Fruit fly (Drosophila melanogaster) whole organism, wandering third instar larva: ENCODE results near the gene CG15822.

Experiments
- Dfd ChIP-seq: fragments of >200 bp; optimal IDR thresholded peaks from 2 replicates; lab custom pipeline; 2017; ENCODE audit warnings: missing biosample characterization, missing genetic modification characterization
- Dif ChIP-seq: fragments of 200-275, 200-300 bp; sonication (Bioruptor generic); optimal IDR thresholded peaks from 2 replicates; lab custom pipeline; 2018; ENCODE audit warnings: missing biosample characterization, missing genetic modification characterization; ENCODE audit not compliant: partially characterized antibody
- HLH106 ChIP-seq: fragments of 200-800 bp; optimal IDR thresholded peaks from 3 replicates; lab custom pipeline; 2019; ENCODE audit warnings: missing biosample characterization, mild to moderate bottlenecking, missing genetic modification characterization, moderate library complexity
- Hnf4 ChIP-seq: fragments of 200-800 bp; sonication (Bioruptor generic); optimal IDR thresholded peaks from 2 replicates; lab custom pipeline; 2016; ENCODE audit warnings: missing biosample characterization, mild to moderate bottlenecking, missing genetic modification characterization
- Jra ChIP-seq: sonication (Bioruptor generic); optimal IDR thresholded peaks from 2 replicates; lab custom pipeline; 2016; ENCODE audit warnings: missing biosample characterization, missing genetic modification characterization
- Mio ChIP-seq: sonication (Bioruptor generic); optimal IDR thresholded peaks from 2 replicates; lab custom pipeline; 2016; ENCODE audit warnings: missing biosample characterization, missing genetic modification characterization
- OdsH ChIP-seq: fragments of 200-800 bp; sonication (Bioruptor generic); optimal IDR thresholded peaks from 2 replicates; lab custom pipeline; 2016; ENCODE audit warnings: missing biosample characterization, mild to moderate bottlenecking, missing genetic modification characterization
- Sp1 ChIP-seq: fragments of 200-800 bp; sonication (Bioruptor generic); optimal IDR thresholded peaks from 3 replicates; lab custom pipeline; 2019; ENCODE audit warnings: missing biosample characterization, mild to moderate bottlenecking, missing genetic modification characterization, moderate library complexity
- br ChIP-seq: fragments of 200-800 bp; sonication (Bioruptor generic); optimal IDR thresholded peaks from 2 replicates; lab custom pipeline; 2016; ENCODE audit warnings: missing biosample characterization, missing genetic modification characterization
- brk ChIP-seq: fragments of 200-800 bp; sonication (Bioruptor generic); optimal IDR thresholded peaks from 2 replicates; lab custom pipeline; 2016; ENCODE audit warnings: missing biosample characterization, mild to moderate bottlenecking, missing genetic modification characterization
- dl ChIP-seq, 2 experiments: fragments of 175-275, 200-275 bp in 1 of 2; fragments of 200-275 bp in 1 of 2; sonication (Bioruptor generic); optimal IDR thresholded peaks; lab custom pipeline; 2018; ENCODE audit warnings: mild to moderate bottlenecking in 2 of 2, missing biosample characterization in 2 of 2, missing genetic modification characterization in 2 of 2, moderate library complexity in 2 of 2; ENCODE audit not compliant: partially characterized antibody in 2 of 2, insufficient read depth in 1 of 2
- dmrt93B ChIP-seq: fragments of 200-800 bp; sonication (Bioruptor generic); optimal IDR thresholded peaks from 2 replicates; lab custom pipeline; 2018; ENCODE audit warnings: missing biosample characterization, mild to moderate bottlenecking, missing genetic modification characterization
- ey ChIP-seq: fragments of 200-800 bp; sonication (Bioruptor generic); optimal IDR thresholded peaks from 2 replicates; lab custom pipeline; 2016; ENCODE audit warnings: missing biosample characterization, missing genetic modification characterization
- foxo ChIP-seq, 2 experiments: fragments of 200-800 bp; sonication (Bioruptor generic); optimal IDR thresholded peaks; 2 replicates in 1 of 2; 3 replicates in 1 of 2; lab custom pipeline; 2016 to 2017; ENCODE audit warnings: missing biosample characterization in 2 of 2, missing genetic modification characterization in 2 of 2
- fru ChIP-seq: fragments of 200-800 bp; sonication (Bioruptor generic); optimal IDR thresholded peaks from 3 replicates; lab custom pipeline; 2016; ENCODE audit warnings: missing biosample characterization, mild to moderate bottlenecking, missing genetic modification characterization
- h ChIP-seq: fragments of 200-800 bp; sonication (Bioruptor generic); optimal IDR thresholded peaks from 3 replicates; lab custom pipeline; 2016; ENCODE audit warnings: missing biosample characterization, mild to moderate bottlenecking, missing genetic modification characterization
- pan ChIP-seq: fragments of >200 bp; optimal IDR thresholded peaks from 2 replicates; lab custom pipeline; 2017
- psq ChIP-seq: fragments of 200-800 bp; sonication (Bioruptor generic); optimal IDR thresholded peaks from 3 replicates; lab custom pipeline; 2017; ENCODE audit warnings: missing biosample characterization, mild to moderate bottlenecking, missing genetic modification characterization, moderate library complexity
- rgr ChIP-seq: fragments of 200-800 bp; sonication (Bioruptor generic); optimal IDR thresholded peaks from 3 replicates; lab custom pipeline; 2016; ENCODE audit warnings: missing biosample characterization, mild to moderate bottlenecking, missing genetic modification characterization
- sv ChIP-seq: fragments of 200-800 bp; sonication (Bioruptor generic); optimal IDR thresholded peaks from 3 replicates; lab custom pipeline; 2016; ENCODE audit warnings: missing biosample characterization, missing genetic modification characterization
- tai ChIP-seq: sonication (Bioruptor generic); optimal IDR thresholded peaks from 2 replicates; lab custom pipeline; 2016; ENCODE audit warnings: missing biosample characterization, missing genetic modification characterization
- woc ChIP-seq: sonication (Bioruptor generic); optimal IDR thresholded peaks from 2 replicates; lab custom pipeline; 2016; ENCODE audit warnings: missing biosample characterization, mild to moderate bottlenecking, missing genetic modification characterization

CG15822 gene

dm6 chr3L:2115524-2116245, 48.0 kb downstream of the CG15822 start, which contains the start of gene sls:
sls (minus strand) TSS chr3L:2115611.
- TF ChIP-seq Dif (GFP tag; lab: Kevin White, UChicago) (no peak), rgr (peak; percentile 58), fru (GFP tag; lab: Kevin White, UChicago) (peak; percentile 16), ey (GFP tag; lab: Kevin White, UChicago) (peak; percentile 75), HLH106 (tag; lab: Kevin White, UChicago) (peak; percentile 57), Mio (GFP tag; lab: Kevin White, UChicago) (no peak), tai (no peak), sv (peak; percentile 89), psq (GFP tag; lab: Kevin White, UChicago) (peak; percentile 19), brk (GFP tag; lab: Kevin White, UChicago) (no peak), foxo (GFP tag; optimal IDR thresholded peaks at IDR 0.05; lab: Kevin White, UChicago) (peak in 1 of 2 experiments; percentile 54), h (peak; percentile 29), woc (no peak), dmrt93B (no peak), pan (lab: Kevin White, UChicago) (no peak), dl (GFP tag; optimal IDR thresholded peaks at IDR 0.05; lab: Kevin White, UChicago; ENCODE audit: insufficient read depth in 1 of 2, partially characterized antibody in 2 of 2) (no peak), Sp1 (GFP tag; lab: Kevin White, UChicago) (peak; percentile 35), br (GFP tag; lab: Kevin White, UChicago) (peak; percentile 26), OdsH (GFP tag; lab: Kevin White, UChicago) (peak; percentile 40), Hnf4 (GFP tag; lab: Kevin White, UChicago) (peak; percentile 18)

- TF ChIP-seq rgr: no peak
- no peak for TF ChIP-seq br (GFP tag; lab: Kevin White, UChicago)
Observed at dm6 chr3L:2114687-2115444, 48.8 kb downstream of the CG15822 start.

dm6 chr3L:2107293-2107858, 56.3 kb downstream of the CG15822 start:
- no peak for TF ChIP-seq Jra (GFP tag; lab: Kevin White, UChicago)
- TF ChIP-seq Dfd (GFP tag; lab: Kevin White, UChicago): no peak
